Fruit fly (Drosophila melanogaster): ENCODE data around the gene CG10237.

DNA sequence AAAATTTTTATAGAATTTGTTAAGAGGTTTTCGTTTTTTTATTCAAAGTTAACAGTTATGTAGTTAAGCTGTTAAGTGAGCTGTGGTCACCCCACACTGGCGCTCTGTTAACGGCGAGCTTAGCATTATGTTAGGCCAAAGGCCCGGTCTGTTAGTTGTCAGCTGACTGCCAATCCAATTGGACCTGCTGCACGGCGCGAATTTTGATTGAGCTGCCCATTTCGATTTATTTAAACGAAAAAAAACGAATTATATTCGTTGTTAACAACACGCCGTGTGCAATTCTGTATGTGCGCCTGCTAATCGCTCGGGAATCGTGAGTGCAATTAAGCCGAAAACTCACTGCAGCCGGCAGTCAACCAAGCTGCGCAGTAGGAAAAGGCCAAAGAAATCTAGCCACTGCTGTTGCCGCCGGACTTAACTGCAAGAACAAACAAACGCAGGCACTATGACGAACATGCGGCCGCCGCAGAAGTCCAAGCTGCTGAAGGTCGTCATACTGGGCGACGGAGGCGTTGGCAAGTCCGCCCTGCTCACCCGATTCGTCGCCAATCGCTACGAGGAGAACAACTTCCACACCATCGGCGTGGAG lies 10.0 kb downstream of the CG10237 start, which contains the start of gene Rab9:
- TF ChIP-seq psq (optimal IDR thresholded peaks at IDR 0.05) (no peak), pan (optimal IDR thresholded peaks at IDR 0.05) (no peak), usp (GFP tag; optimal IDR thresholded peaks at IDR 0.05) (no peak), EcR (GFP tag; optimal IDR thresholded peaks at IDR 0.05) (no peak), CG8478 (optimal IDR thresholded peaks at IDR 0.05) (no peak), Dll (optimal IDR thresholded peaks at IDR 0.05) (no peak)
